Fruit fly (Drosophila melanogaster): ENCODE data around the gene Leash.
A peak's percentile ranks its signal among the peaks of the same experiment; 100 is the strongest.

Gene Leash

dm6 chr3R:10885422-10886081, at the start of gene Leash:
Gene Leash, plus strand, starts transcription at chr3R:10885540.
- TF ChIP-seq cic (GFP tag; optimal IDR thresholded peaks at IDR 0.05) (peak; percentile 4), tj (GFP tag; optimal IDR thresholded peaks at IDR 0.05) (no peak), Mnt (GFP tag; optimal IDR thresholded peaks at IDR 0.05) (peak; percentile 9), bab1 (GFP tag; optimal IDR thresholded peaks at IDR 0.05) (peak; percentile 30), CG5204 (GFP tag; optimal IDR thresholded peaks at IDR 0.05) (no peak), Clk (GFP tag; optimal IDR thresholded peaks at IDR 0.05) (no peak), CG14711 (tag; optimal IDR thresholded peaks at IDR 0.05) (no peak)

DNA sequence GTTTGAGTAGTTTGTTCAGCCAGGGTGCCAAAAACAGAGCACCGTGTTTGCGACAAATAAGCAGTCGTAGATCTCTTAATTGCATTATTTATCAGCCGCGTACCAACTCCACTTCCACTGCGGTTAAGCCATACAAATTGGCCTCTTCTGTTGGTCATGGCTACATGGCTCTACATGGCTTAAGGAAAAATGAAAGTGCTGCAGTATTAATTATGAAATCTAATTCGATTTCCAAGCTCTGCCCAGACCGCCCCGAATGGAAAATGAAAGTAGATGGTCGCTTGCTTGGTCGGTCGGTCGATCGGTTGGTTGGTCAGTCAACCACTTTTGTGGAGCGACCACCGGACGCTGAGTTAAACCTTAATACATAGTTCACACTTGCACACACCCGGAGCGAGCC, 48.4 kb upstream of the Leash start:
- no peak for TF ChIP-seq CG33017 (tag; optimal IDR thresholded peaks at IDR 0.05)

dm6 chr3R:10842422-10842821, 42.9 kb upstream of the Leash start:
- no peak for TF ChIP-seq cnc (optimal IDR thresholded peaks at IDR 0.05)

DNA sequence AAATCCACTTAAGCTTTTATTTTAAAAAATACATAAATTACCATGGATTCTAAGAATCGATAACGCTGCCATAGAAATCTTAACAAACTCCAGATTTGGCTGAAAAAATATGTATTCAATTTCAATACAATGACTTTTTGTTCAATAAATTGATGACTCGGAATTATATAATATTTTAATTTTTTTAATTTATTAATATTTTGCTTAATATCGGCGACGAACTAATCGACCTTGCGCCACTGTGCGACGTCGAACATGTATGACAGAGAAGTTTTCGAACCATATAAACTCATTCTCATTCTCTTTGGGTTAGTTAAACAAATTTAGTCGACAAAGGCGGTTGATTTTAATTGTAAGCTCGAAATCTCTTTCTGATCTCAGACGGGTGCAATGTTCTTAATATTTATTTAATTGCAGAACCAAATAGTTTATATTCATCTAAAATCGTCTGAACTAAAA, 35.8 kb upstream of the Leash start, which contains the start of gene CG42394:
Gene CG42394, plus strand, starts transcription at position 311 of the 459 bp plus-strand sequence.
- peak; percentile 79 for TF ChIP-seq kay (GFP tag; ENCODE audit: borderline replicate concordance)
- TF ChIP-seq CG7101 (tag; optimal IDR thresholded peaks at IDR 0.05), result peak; percentile 80
- peak; percentile 87 for TF ChIP-seq CG7045 (GFP tag; optimal IDR thresholded peaks at IDR 0.05)
- peak; percentile 81 for TF ChIP-seq CG14711 (tag; optimal IDR thresholded peaks at IDR 0.05)
- TF ChIP-seq CG5204 (GFP tag; optimal IDR thresholded peaks at IDR 0.05), result peak; percentile 66
- no peak for TF ChIP-seq CG1620 (GFP tag; optimal IDR thresholded peaks at IDR 0.05)
- TF ChIP-seq CG11617 (GFP tag; optimal IDR thresholded peaks at IDR 0.05), result peak; percentile 63
- TF ChIP-seq Crg-1 (GFP tag; optimal IDR thresholded peaks at IDR 0.05), result no peak
- TF ChIP-seq bab1 (GFP tag; optimal IDR thresholded peaks at IDR 0.05), result peak; percentile 82
- peak; percentile 77 for TF ChIP-seq CG33017 (tag; optimal IDR thresholded peaks at IDR 0.05)
- TF ChIP-seq CG12768 (GFP tag; optimal IDR thresholded peaks at IDR 0.05), result peak; percentile 78
- peak; percentile 11 for TF ChIP-seq Clk (GFP tag; optimal IDR thresholded peaks at IDR 0.05)
- TF ChIP-seq cic (GFP tag; optimal IDR thresholded peaks at IDR 0.05), result no peak
- TF ChIP-seq toe (GFP tag; optimal IDR thresholded peaks at IDR 0.05), result peak; percentile 50
- peak; percentile 47 for TF ChIP-seq tj (GFP tag; optimal IDR thresholded peaks at IDR 0.05)
- no peak for TF ChIP-seq ovo (GFP tag; optimal IDR thresholded peaks at IDR 0.05)
- TF ChIP-seq Mnt (GFP tag; optimal IDR thresholded peaks at IDR 0.05), result no peak
- peak; percentile 37 for TF ChIP-seq pad (GFP tag; optimal IDR thresholded peaks at IDR 0.05)
- TF ChIP-seq cnc (optimal IDR thresholded peaks at IDR 0.05), result no peak
- peak; percentile 40 for TF ChIP-seq Hr96 (GFP tag; optimal IDR thresholded peaks at IDR 0.05)

- TF ChIP-seq CG12768 (GFP tag; optimal IDR thresholded peaks at IDR 0.05) (no peak), Mnt (GFP tag; optimal IDR thresholded peaks at IDR 0.05) (no peak), CG1620 (GFP tag; optimal IDR thresholded peaks at IDR 0.05) (no peak), Hr96 (GFP tag; optimal IDR thresholded peaks at IDR 0.05) (no peak), pad (GFP tag; optimal IDR thresholded peaks at IDR 0.05) (no peak), bab1 (GFP tag; optimal IDR thresholded peaks at IDR 0.05) (no peak), toe (GFP tag; optimal IDR thresholded peaks at IDR 0.05) (no peak), CG11617 (GFP tag; optimal IDR thresholded peaks at IDR 0.05) (no peak), Crg-1 (GFP tag; optimal IDR thresholded peaks at IDR 0.05) (no peak), ovo (GFP tag; optimal IDR thresholded peaks at IDR 0.05) (no peak), CG5204 (GFP tag; optimal IDR thresholded peaks at IDR 0.05) (no peak)
Measured at dm6 chr3R:10850636-10851035, 34.7 kb upstream of the Leash start.

DNA sequence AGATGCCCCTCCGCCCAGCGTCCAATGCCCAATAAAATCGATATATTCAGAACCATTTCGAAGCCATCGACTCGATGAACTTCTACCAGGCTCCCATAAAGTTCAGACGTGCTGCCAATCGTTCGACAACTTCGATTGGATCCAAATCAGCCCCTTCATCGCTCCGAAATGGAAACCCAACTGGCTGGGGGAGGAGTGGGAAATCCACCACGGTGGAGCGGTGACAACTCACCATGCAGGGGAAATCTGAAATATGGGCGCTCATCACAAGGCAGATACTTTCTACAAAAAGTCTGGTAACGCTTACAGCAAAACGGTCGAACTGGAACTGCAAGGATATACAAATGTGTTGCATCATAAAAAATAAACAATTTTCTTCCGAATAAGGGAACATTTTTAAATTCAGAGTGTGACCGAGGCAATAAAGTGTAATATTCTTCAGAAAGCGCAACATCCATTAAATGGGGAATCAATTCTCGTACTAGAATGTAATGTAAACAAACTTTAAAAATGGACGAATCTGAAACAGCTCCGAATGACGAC, 33.0 kb upstream of the Leash start, which contains the start of gene CG4565:
Gene CG4565, plus strand, starts transcription at position 493 of the 543 bp plus-strand sequence.
- TF ChIP-seq CG33017 (tag; optimal IDR thresholded peaks at IDR 0.05), result no peak
- TF ChIP-seq Clk (GFP tag; optimal IDR thresholded peaks at IDR 0.05), result no peak
- no peak for TF ChIP-seq CG14711 (tag; optimal IDR thresholded peaks at IDR 0.05)
- no peak for TF ChIP-seq Crg-1 (GFP tag; optimal IDR thresholded peaks at IDR 0.05)
- TF ChIP-seq CG11617 (GFP tag; optimal IDR thresholded peaks at IDR 0.05), result no peak
- TF ChIP-seq cic (GFP tag; optimal IDR thresholded peaks at IDR 0.05), result no peak
- TF ChIP-seq pad (GFP tag; optimal IDR thresholded peaks at IDR 0.05), result peak; percentile 100

dm6 chr3R:10854243-10854874, 31.0 kb upstream of the Leash start, which contains the start of the genes CG6567 and CG4511:
Gene CG6567, minus strand, starts transcription at chr3R:10854451.
Gene CG4511, plus strand, starts transcription at chr3R:10854501.
- TF ChIP-seq Crg-1 (GFP tag; optimal IDR thresholded peaks at IDR 0.05), result no peak
- TF ChIP-seq CG33017 (tag; optimal IDR thresholded peaks at IDR 0.05), result no peak
- TF ChIP-seq Clk (GFP tag; optimal IDR thresholded peaks at IDR 0.05), result no peak
- TF ChIP-seq CG7101 (tag; optimal IDR thresholded peaks at IDR 0.05), result peak; percentile 5
- TF ChIP-seq tj (GFP tag; optimal IDR thresholded peaks at IDR 0.05), result peak; percentile 28
- TF ChIP-seq Hr96 (GFP tag; optimal IDR thresholded peaks at IDR 0.05), result no peak
- TF ChIP-seq Mnt (GFP tag; optimal IDR thresholded peaks at IDR 0.05), result peak; percentile 29
- TF ChIP-seq CG14711 (tag; optimal IDR thresholded peaks at IDR 0.05), result no peak
- peak; percentile 83 for TF ChIP-seq pad (GFP tag; optimal IDR thresholded peaks at IDR 0.05)
- TF ChIP-seq CG11617 (GFP tag; optimal IDR thresholded peaks at IDR 0.05), result peak; percentile 51
- TF ChIP-seq toe (GFP tag; optimal IDR thresholded peaks at IDR 0.05), result no peak
- TF ChIP-seq cic (GFP tag; optimal IDR thresholded peaks at IDR 0.05), result peak; percentile 17
- TF ChIP-seq CG7045 (GFP tag; optimal IDR thresholded peaks at IDR 0.05), result no peak
- TF ChIP-seq bab1 (GFP tag; optimal IDR thresholded peaks at IDR 0.05), result peak; percentile 7
- TF ChIP-seq ovo (GFP tag; optimal IDR thresholded peaks at IDR 0.05), result no peak
- peak; percentile 74 for TF ChIP-seq CG12768 (GFP tag; optimal IDR thresholded peaks at IDR 0.05)
- no peak for TF ChIP-seq kay (GFP tag; ENCODE audit: borderline replicate concordance)
- TF ChIP-seq CG5204 (GFP tag; optimal IDR thresholded peaks at IDR 0.05), result no peak
- TF ChIP-seq cnc (optimal IDR thresholded peaks at IDR 0.05), result peak in 1 of 2 experiments; percentile 43
- TF ChIP-seq CG1620 (GFP tag; optimal IDR thresholded peaks at IDR 0.05), result no peak
